Fruit fly (Drosophila melanogaster) whole organism, pupa: ENCODE data around the gene CG13407.

Source experiments
- CG10348 ChIP-seq: fragments of 200-800 bp; sonication (Bioruptor generic); IDR thresholded peaks from 2 replicates; pipeline ENCODE4 v1.3.6; 2022; ENCODE audit warnings: missing biosample characterization, missing genetic modification characterization
- CG12605 ChIP-seq: fragments of 200-800 bp; sonication (Bioruptor generic); IDR thresholded peaks from 2 replicates; pipeline ENCODE4 v1.3.6; 2022; ENCODE audit warnings: missing biosample characterization, missing genetic modification characterization
- Pif1A ChIP-seq: fragments of 200-800 bp; sonication (Bioruptor generic); optimal IDR thresholded peaks from 3 replicates; lab custom pipeline; 2016; ENCODE audit warnings: missing biosample characterization, missing genetic modification characterization
- Pif1B ChIP-seq: fragments of 200-800 bp; sonication (Bioruptor generic); optimal IDR thresholded peaks from 3 replicates; lab custom pipeline; 2016; ENCODE audit warnings: missing biosample characterization, missing genetic modification characterization
- Snoo ChIP-seq: fragments of 200-800 bp; sonication (Bioruptor generic); optimal IDR thresholded peaks from 3 replicates; lab custom pipeline; 2017; ENCODE audit warnings: missing biosample characterization, mild to moderate bottlenecking, missing genetic modification characterization, inconsistent platforms

DNA sequence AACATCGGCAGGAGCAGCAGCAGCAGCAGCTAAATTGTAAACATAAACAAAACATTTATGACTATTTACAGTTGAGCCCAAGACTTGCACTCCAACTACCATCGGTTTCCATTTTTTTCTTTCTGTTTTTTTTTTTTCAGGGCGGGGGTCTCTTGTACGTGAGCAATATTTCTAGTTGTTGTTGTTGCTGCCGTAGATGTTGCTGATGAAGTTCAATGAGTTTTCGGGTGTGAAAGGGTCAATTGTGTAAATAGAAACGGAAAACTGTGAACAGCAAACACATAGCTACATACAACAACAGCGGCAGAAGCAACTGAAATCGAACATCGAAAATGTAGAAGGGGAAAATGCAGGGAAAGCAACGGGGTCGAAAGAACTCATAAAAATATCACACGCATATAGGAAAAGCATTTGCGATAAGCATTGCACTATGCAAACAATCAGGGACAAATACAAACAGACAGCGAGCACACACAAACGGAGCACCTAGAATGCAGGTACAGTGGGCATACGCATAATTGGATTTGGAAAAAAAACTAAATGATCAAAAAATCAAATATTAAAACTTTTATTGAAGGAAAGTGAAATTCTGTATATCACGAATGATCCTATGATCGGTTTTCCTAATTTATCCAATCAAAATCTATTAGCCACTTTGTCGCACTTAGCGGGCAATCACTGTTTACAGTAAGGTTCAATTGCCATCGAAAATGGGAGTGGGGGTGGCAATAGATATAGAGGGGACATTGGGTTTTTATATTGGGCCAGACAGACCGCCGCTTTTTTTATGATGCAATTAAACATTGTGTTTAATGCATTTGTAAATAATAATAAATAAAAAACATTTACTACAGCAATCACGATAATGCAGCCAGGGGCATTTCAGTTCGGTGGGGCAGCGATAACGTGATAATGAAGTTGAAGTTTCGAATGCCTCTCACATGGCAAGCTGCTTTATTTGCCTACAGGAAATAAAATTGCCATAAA lies 42.5 kb downstream of the CG13407 start:
- TF ChIP-seq Snoo (tag; lab: Kevin White, UChicago) (no peak), CG12605 (GFP tag; lab: Robert Waterston, UW) (peak; percentile 27; the same call in 1 of the 2 replicates), CG10348 (peak; percentile 66; the same call in 1 of the 2 replicates), Pif1B (peak; percentile 58), Pif1A (GFP tag; lab: Kevin White, UChicago) (peak; percentile 63)
